Worm (Caenorhabditis elegans): Measurements from ENCODE around the gene rgs-11.

rgs-11 gene

DNA sequence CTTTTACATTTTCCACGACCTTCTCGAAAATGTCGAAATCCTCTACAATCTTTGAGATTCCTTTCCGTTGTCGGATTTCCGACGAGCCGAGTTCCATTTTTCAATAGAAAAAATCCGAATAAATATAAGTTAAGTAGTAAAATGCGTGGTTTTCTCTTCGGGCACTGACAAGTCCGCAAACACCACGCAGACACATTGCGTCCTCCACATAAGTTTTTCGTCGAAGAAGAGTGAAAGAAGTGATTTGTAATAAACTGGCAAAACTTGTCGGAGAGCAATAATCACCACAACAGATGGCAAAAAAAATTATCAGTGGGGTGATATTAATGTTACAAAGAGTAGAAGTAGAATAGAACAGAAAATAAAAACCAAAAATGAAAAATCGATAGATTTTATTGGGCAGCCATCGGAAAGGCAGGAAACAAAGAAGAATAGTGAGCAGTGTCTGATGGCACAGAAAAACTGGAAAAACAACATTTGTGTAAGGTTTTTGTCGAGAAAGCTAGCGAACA lies 42.5 kb downstream of the rgs-11 start, which contains the start of gene ergi-2 (continued):
- peak; percentile 11 for TF ChIP-seq swsn-7 (tag; optimal IDR thresholded peaks at IDR 0.05)

DNA sequence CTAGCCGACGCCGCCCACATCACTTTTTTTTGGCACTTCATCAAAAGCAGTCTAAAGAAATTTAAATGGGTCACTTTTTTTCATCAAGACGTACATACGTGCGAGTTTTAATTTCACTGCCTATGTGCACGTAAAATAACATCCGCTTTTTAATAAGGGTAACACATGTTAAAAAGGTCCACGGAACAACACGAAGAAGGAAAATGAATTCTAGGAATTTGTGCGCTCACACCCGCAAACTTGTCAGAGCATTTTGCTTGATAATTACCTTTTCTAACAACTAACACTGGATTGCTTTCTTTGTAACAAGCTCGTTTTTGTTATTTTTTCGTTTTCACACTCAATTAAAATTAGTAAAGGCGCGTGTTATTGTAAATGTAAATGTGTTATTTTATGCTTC lies 44.3 kb downstream of the rgs-11 start:
- TF ChIP-seq ceh-88 (GFP tag; IDR thresholded peaks at IDR 0.05): 0 out of 2 replicates have a peak, but pooled peaks have one; percentile 13
- TF ChIP-seq swsn-7 (tag; optimal IDR thresholded peaks at IDR 0.05): peak; percentile 15
- no peak for TF ChIP-seq nhr-11 (tag; optimal IDR thresholded peaks at IDR 0.05)
- no peak for TF ChIP-seq blmp-1 (tag; optimal IDR thresholded peaks at IDR 0.05)
- TF ChIP-seq unc-86 (tag; optimal IDR thresholded peaks at IDR 0.05): peak; percentile 54
- peak; percentile 40 for TF ChIP-seq nhr-71 (tag; optimal IDR thresholded peaks at IDR 0.05)
- TF ChIP-seq egl-13 (tag; optimal IDR thresholded peaks at IDR 0.05): peak; percentile 61
- peak; percentile 72 for TF ChIP-seq lin-14 (GFP tag; optimal IDR thresholded peaks at IDR 0.05)
- TF ChIP-seq jun-1 (tag; optimal IDR thresholded peaks at IDR 0.05): no peak

DNA sequence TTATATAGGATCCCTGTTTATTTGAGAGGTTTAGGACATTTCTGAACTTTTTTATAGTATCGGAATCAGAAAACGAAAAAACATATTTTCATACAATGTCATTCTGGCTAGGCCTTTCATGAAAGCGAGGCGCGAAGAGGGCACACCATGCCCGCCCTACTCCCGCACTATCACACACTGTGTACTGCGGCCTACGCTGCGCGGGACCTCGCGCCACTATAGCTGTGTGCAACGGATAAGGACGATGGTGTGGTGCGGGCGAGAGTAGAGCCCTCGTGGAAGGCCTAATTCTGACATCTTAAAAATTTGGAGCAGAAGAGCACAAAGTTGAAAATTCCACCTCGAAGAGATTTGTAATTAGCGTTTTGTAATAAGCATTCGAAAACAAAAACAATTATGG lies 46.6 kb downstream of the rgs-11 start:
- TF ChIP-seq C34B4.2 (tag; optimal IDR thresholded peaks at IDR 0.05): no peak
- TF ChIP-seq ceh-90 (tag; optimal IDR thresholded peaks at IDR 0.05): no peak
- no peak for TF ChIP-seq sup-37 (GFP tag; optimal IDR thresholded peaks at IDR 0.05)
- peak; percentile 26 for TF ChIP-seq snpc-4 (tag; optimal IDR thresholded peaks at IDR 0.05)
- TF ChIP-seq aha-1 (tag; optimal IDR thresholded peaks at IDR 0.05): no peak
- TF ChIP-seq nhr-19 (GFP tag; conservative IDR thresholded peaks at IDR 0.05): no peak
- no peak for TF ChIP-seq lin-15B (tag; optimal IDR thresholded peaks at IDR 0.05)

DNA sequence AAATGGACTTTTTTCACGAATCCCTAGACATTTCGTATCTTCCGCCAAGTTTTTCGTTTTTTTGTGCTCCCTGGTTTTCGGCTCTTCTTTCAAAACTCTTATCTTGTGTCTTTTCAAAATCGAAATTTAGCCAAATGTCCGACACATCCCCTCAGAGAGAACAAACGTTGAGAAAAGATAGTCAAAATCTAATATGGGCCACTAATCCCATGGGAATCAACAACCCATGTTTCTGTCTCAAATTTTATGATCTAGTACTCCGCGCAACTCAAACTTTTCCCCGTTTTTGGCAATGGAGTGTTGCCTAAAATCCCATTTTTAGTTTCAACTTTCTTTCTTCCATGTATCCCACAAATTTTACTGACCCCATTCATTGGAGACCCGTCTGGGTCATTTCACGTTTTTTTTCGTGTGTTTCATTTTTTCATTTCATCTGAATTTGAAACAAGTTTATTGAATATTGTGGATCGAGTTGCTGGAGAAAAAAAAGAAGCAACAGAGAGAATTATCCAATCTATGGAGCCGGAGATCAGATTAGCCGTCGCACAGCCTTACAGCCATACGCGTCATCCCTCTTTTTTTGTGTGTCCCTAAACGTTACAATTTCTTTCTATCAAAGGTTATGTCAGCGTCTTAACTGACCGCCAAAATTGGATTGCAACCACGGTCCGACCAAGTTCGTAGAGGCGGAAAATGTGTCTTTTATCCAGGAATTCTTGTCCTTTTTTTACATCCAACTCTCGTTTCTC lies 47.3 kb downstream of the rgs-11 start:
- peak; percentile 86 for TF ChIP-seq fkh-10 (GFP tag; optimal IDR thresholded peaks at IDR 0.05)
- TF ChIP-seq ceh-63 (GFP tag; optimal IDR thresholded peaks at IDR 0.05): no peak
- no peak for TF ChIP-seq hlh-17 (GFP tag; optimal IDR thresholded peaks at IDR 0.05; ENCODE audit: borderline replicate concordance)
- TF ChIP-seq nhr-28 (tag; optimal IDR thresholded peaks at IDR 0.05): no peak
- TF ChIP-seq alr-1 (tag; optimal IDR thresholded peaks at IDR 0.05; ENCODE audit: borderline replicate concordance): no peak
- peak; percentile 41 for TF ChIP-seq lin-14 (GFP tag; optimal IDR thresholded peaks at IDR 0.05)

- TF ChIP-seq mdl-1 (tag; optimal IDR thresholded peaks at IDR 0.05): no peak
- no peak for TF ChIP-seq egl-13 (tag; optimal IDR thresholded peaks at IDR 0.05)
- peak; percentile 68 for TF ChIP-seq lin-14 (GFP tag; optimal IDR thresholded peaks at IDR 0.05)
- TF ChIP-seq lsy-2 (tag; optimal IDR thresholded peaks at IDR 0.05): peak in 1 of 2 experiments; percentile 17
- peak; percentile 37 for TF ChIP-seq unc-130 (tag; optimal IDR thresholded peaks at IDR 0.05)
- TF ChIP-seq nhr-71 (tag; optimal IDR thresholded peaks at IDR 0.05): peak; percentile 52
- TF ChIP-seq elt-2 (tag; optimal IDR thresholded peaks at IDR 0.05): no peak
- TF ChIP-seq snu-23 (GFP tag; optimal IDR thresholded peaks at IDR 0.05): peak; percentile 9
- no peak for TF ChIP-seq skn-1 (tag; optimal IDR thresholded peaks at IDR 0.05)
- no peak for TF ChIP-seq nhr-20 (tag; optimal IDR thresholded peaks at IDR 0.05)
- peak; percentile 63 for TF ChIP-seq rnt-1 (tag; optimal IDR thresholded peaks at IDR 0.05)
Observed at ce11 chrX:15013941-15014453, 49.6 kb downstream of the rgs-11 start.

All from whole organism, L1 larva.